Worm (Caenorhabditis elegans) whole organism, L4 larva: ENCODE measurements around the gene lgc-6.
A peak's percentile ranks its signal among the peaks of the same experiment; 100 is the strongest.

ENCODE experiments used
- R02D3.7 ChIP-seq: fragments of 150-350 bp; sonication (generic microtip); optimal IDR thresholded peaks from 3 replicates; lab custom pipeline; 2014; ENCODE audit warnings: missing biosample characterization, missing genetic modification characterization
- T20F7.1 ChIP-seq: fragments of 200-800 bp; sonication (Bioruptor generic); optimal IDR thresholded peaks from 2 replicates; lab custom pipeline; 2018; ENCODE audit warnings: mild to moderate bottlenecking, missing genetic modification characterization, missing compliant biosample characterization
- Y105C5A.15 ChIP-seq: fragments of 200-800 bp; sonication (Bioruptor generic); IDR thresholded peaks from 2 replicates; pipeline ENCODE4 v1.3.6; 2022; ENCODE audit warnings: missing genetic modification characterization, missing compliant biosample characterization
- aha-1 ChIP-seq: fragments of 150-350 bp; peaks from one replicate; lab custom pipeline; 2014; ENCODE audit warnings: missing biosample characterization, missing genetic modification characterization
- aly-2 ChIP-seq: sonication (generic microtip); optimal IDR thresholded peaks from 2 replicates; lab custom pipeline; 2018; ENCODE audit warnings: missing biosample characterization, missing genetic modification characterization
- ceh-28 ChIP-seq: fragments of 150-350 bp; optimal IDR thresholded peaks from 2 replicates; lab custom pipeline; 2014; ENCODE audit warnings: missing biosample characterization, missing genetic modification reagents, missing genetic modification characterization
- ceh-44 ChIP-seq: fragments of 200-800 bp; sonication (Bioruptor generic); IDR thresholded peaks from 2 replicates; pipeline ENCODE4 v1.3.6; 2022; ENCODE audit warnings: missing genetic modification reagents, missing genetic modification characterization, missing compliant biosample characterization
- ces-1 ChIP-seq: fragments of 150-350 bp; sonication (generic microtip); optimal IDR thresholded peaks from 4 replicates; lab custom pipeline; 2014; ENCODE audit warnings: missing biosample characterization, missing genetic modification reagents, missing genetic modification characterization
- cey-2 ChIP-seq: sonication (generic microtip); optimal IDR thresholded peaks from 3 replicates; lab custom pipeline; 2017; ENCODE audit warnings: missing genetic modification characterization, mild to moderate bottlenecking, missing compliant biosample characterization, antibody characterized with exemption, borderline replicate concordance; ENCODE audit not compliant: insufficient read depth
- daf-12 ChIP-seq: fragments of 150-350 bp; optimal IDR thresholded peaks from 2 replicates; lab custom pipeline; 2014; ENCODE audit warnings: missing biosample characterization, missing genetic modification reagents, missing genetic modification characterization
- daf-16 ChIP-seq, 3 experiments: sonication (generic microtip); optimal IDR thresholded peaks; 2 replicates each; lab custom pipeline; 2016 to 2017; ENCODE audit warnings: missing genetic modification characterization in 3 of 3, missing genetic modification reagents in 3 of 3, mild to moderate bottlenecking in 2 of 3, missing compliant biosample characterization in 2 of 3, missing biosample characterization in 1 of 3, moderate library complexity in 1 of 3
- daf-8 ChIP-seq: fragments of 200-800 bp; sonication (Bioruptor generic); IDR thresholded peaks from 2 replicates; pipeline ENCODE4 v1.3.6; 2022; ENCODE audit warnings: missing genetic modification characterization, missing compliant biosample characterization
- egl-43 ChIP-seq: fragments of 200-800 bp; sonication (Bioruptor generic); IDR thresholded peaks from 2 replicates; pipeline ENCODE4 v1.3.6; 2022; ENCODE audit warnings: missing genetic modification reagents, missing genetic modification characterization, missing compliant biosample characterization
- hif-1 ChIP-seq, 2 experiments: sonication (generic microtip); optimal IDR thresholded peaks; 2 replicates each; lab custom pipeline; 2016 to 2017; ENCODE audit warnings: missing compliant biosample characterization in 2 of 2, missing genetic modification characterization in 2 of 2, missing genetic modification reagents in 2 of 2, missing genotype in 2 of 2, mild to moderate bottlenecking in 1 of 2
- hlh-30 ChIP-seq: sonication (generic microtip); optimal IDR thresholded peaks from 2 replicates; lab custom pipeline; 2017; ENCODE audit warnings: antibody characterized with exemption, mild to moderate bottlenecking, missing genetic modification characterization, missing compliant biosample characterization; ENCODE audit not compliant: insufficient read depth
- jun-1 ChIP-seq: fragments of 150-350 bp; optimal IDR thresholded peaks from 2 replicates; lab custom pipeline; 2014; ENCODE audit warnings: missing biosample characterization, missing genetic modification reagents, missing genetic modification characterization
- lim-7 ChIP-seq: fragments of 200-800 bp; sonication (Bioruptor generic); IDR thresholded peaks from 2 replicates; pipeline ENCODE4 v1.3.6; 2022; ENCODE audit warnings: missing genetic modification characterization, missing compliant biosample characterization
- lin-38 ChIP-seq: fragments of 200-800 bp; sonication (Bioruptor generic); IDR thresholded peaks from 2 replicates; pipeline ENCODE4 v1.3.6; 2022; ENCODE audit warnings: missing genetic modification reagents, missing genetic modification characterization, missing compliant biosample characterization
- lir-3 ChIP-seq: sonication (generic microtip); optimal IDR thresholded peaks from 2 replicates; lab custom pipeline; 2016; ENCODE audit warnings: mild to moderate bottlenecking, missing genetic modification characterization, missing compliant biosample characterization
- lsy-2 ChIP-seq, 2 experiments: fragments of 150-350 bp in 1 of 2; sonication (generic microtip) in 1 of 2; optimal IDR thresholded peaks; 2 replicates each; lab custom pipeline; 2014 to 2017; ENCODE audit warnings: missing biosample characterization in 2 of 2, missing genetic modification characterization in 2 of 2
- madf-5 ChIP-seq, 2 experiments: fragments of 200-800 bp; sonication (Bioruptor generic); IDR thresholded peaks; 2 replicates each; pipeline ENCODE4 v1.3.6; 2022; ENCODE audit warnings: missing compliant biosample characterization in 2 of 2, missing genetic modification characterization in 2 of 2
- mdt-29 ChIP-seq: fragments of 200-800 bp; sonication (Bioruptor generic); IDR thresholded peaks from 2 replicates; pipeline ENCODE4 v1.3.6; 2022; ENCODE audit warnings: missing genetic modification reagents, missing genetic modification characterization, missing compliant biosample characterization
- mep-1 ChIP-seq: fragments of 150-350 bp; sonication (generic microtip); optimal IDR thresholded peaks from 3 replicates; lab custom pipeline; 2014; ENCODE audit warnings: missing biosample characterization, missing genetic modification characterization
- mes-2 ChIP-seq: sonication (generic microtip); optimal IDR thresholded peaks from 2 replicates; lab custom pipeline; 2016; ENCODE audit warnings: missing genotype, mild to moderate bottlenecking, missing genetic modification characterization, missing compliant biosample characterization; ENCODE audit not compliant: poor library complexity, severe bottlenecking
- mxl-2 ChIP-seq: fragments of 200-800 bp; sonication (Bioruptor generic); conservative IDR thresholded peaks from 2 replicates; pipeline ENCODE4 v1.3.6; 2022; ENCODE audit warnings: missing genetic modification reagents, missing genetic modification characterization, missing compliant biosample characterization
- mxl-3 ChIP-seq: fragments of 200-800 bp; sonication (Bioruptor generic); optimal IDR thresholded peaks from 2 replicates; lab custom pipeline; 2018; ENCODE audit warnings: mild to moderate bottlenecking, missing genetic modification characterization, missing compliant biosample characterization
- nhr-10 ChIP-seq: fragments of 150-350 bp; optimal IDR thresholded peaks from 2 replicates; lab custom pipeline; 2014; ENCODE audit warnings: missing biosample characterization, missing genetic modification characterization
- nhr-102 ChIP-seq: sonication (generic microtip); optimal IDR thresholded peaks from 2 replicates; lab custom pipeline; 2016; ENCODE audit warnings: mild to moderate bottlenecking, missing genetic modification characterization, moderate library complexity, missing compliant biosample characterization
- nhr-237 ChIP-seq: sonication (generic microtip); optimal IDR thresholded peaks from 2 replicates; lab custom pipeline; 2017; ENCODE audit warnings: missing biosample characterization, missing genetic modification characterization
- nhr-42 ChIP-seq: fragments of 200-800 bp; sonication (Bioruptor generic); IDR thresholded peaks from 2 replicates; pipeline ENCODE4 v1.3.6; 2022; ENCODE audit warnings: missing genetic modification characterization, missing compliant biosample characterization
- nhr-77 ChIP-seq: fragments of 150-350 bp; optimal IDR thresholded peaks from 2 replicates; lab custom pipeline; 2014; ENCODE audit warnings: missing biosample characterization, missing genetic modification characterization
- pha-4 ChIP-seq, 2 experiments: fragments of 150-350 bp in 1 of 2; fragments of 200-800 bp in 1 of 2; sonication (Bioruptor generic) in 1 of 2; IDR thresholded peaks in 1 of 2; optimal IDR thresholded peaks in 1 of 2; 2 replicates each; pipeline versions ENCODE4 v1.3.6 to Lab custom; 2014 to 2022; ENCODE audit warnings: missing genetic modification characterization in 2 of 2, missing genetic modification reagents in 2 of 2, missing biosample characterization in 1 of 2, missing compliant biosample characterization in 1 of 2
- php-3 ChIP-seq: fragments of 200-800 bp; sonication (Bioruptor generic); IDR thresholded peaks from 2 replicates; pipeline ENCODE4 v1.3.6; 2022; ENCODE audit warnings: missing genetic modification reagents, missing genetic modification characterization, missing compliant biosample characterization
- pqm-1 ChIP-seq: sonication (generic microtip); optimal IDR thresholded peaks from 2 replicates; lab custom pipeline; 2017; ENCODE audit warnings: missing biosample characterization, missing genetic modification characterization
- rbr-2 ChIP-seq: sonication (generic microtip); optimal IDR thresholded peaks from 2 replicates; lab custom pipeline; 2016; ENCODE audit warnings: missing genotype, missing genetic modification characterization, missing compliant biosample characterization
- saeg-2 ChIP-seq: fragments of 200-800 bp; sonication (Bioruptor generic); IDR thresholded peaks from 2 replicates; pipeline ENCODE4 v1.3.6; 2022; ENCODE audit warnings: missing genetic modification reagents, missing genetic modification characterization, missing compliant biosample characterization
- sdz-12 ChIP-seq: fragments of 200-800 bp; sonication (Bioruptor generic); optimal IDR thresholded peaks from 2 replicates; lab custom pipeline; 2018; ENCODE audit warnings: mild to moderate bottlenecking, missing genetic modification characterization, missing compliant biosample characterization
- skn-1 ChIP-seq: fragments of 150-350 bp; optimal IDR thresholded peaks from 2 replicates; lab custom pipeline; 2014; ENCODE audit warnings: missing biosample characterization, missing genetic modification characterization
- snpc-1.2 ChIP-seq: fragments of 200-800 bp; sonication (Bioruptor generic); IDR thresholded peaks from 2 replicates; pipeline ENCODE4 v1.3.6; 2022; ENCODE audit warnings: missing genetic modification reagents, missing genetic modification characterization, missing compliant biosample characterization
- snpc-4 ChIP-seq: fragments of 150-350 bp; optimal IDR thresholded peaks from 2 replicates; lab custom pipeline; 2014; ENCODE audit warnings: missing biosample characterization, missing genetic modification characterization
- unc-62 ChIP-seq, 3 experiments: fragments of 150-350 bp in 1 of 3; sonication (generic microtip); optimal IDR thresholded peaks in 2 of 3; peaks in 1 of 3; 1 replicate in 1 of 3; 2 replicates in 2 of 3; lab custom pipeline; 2014 to 2017; ENCODE audit warnings: missing biosample characterization in 3 of 3, missing genetic modification characterization in 3 of 3, missing genetic modification reagents in 3 of 3, missing genotype in 1 of 3
- vab-7 ChIP-seq: fragments of 200-800 bp; sonication (Bioruptor generic); IDR thresholded peaks from 2 replicates; pipeline ENCODE4 v1.3.6; 2022; ENCODE audit warnings: missing genetic modification reagents, missing genetic modification characterization, missing compliant biosample characterization
- zag-1 ChIP-seq: fragments of 150-350 bp; optimal IDR thresholded peaks from 2 replicates; lab custom pipeline; 2014; ENCODE audit warnings: missing biosample characterization, missing genetic modification characterization
- zfp-3 ChIP-seq: fragments of 200-800 bp; sonication (Bioruptor generic); conservative IDR thresholded peaks from 2 replicates; pipeline ENCODE4 v1.3.6; 2022; ENCODE audit warnings: missing genetic modification reagents, missing genetic modification characterization, missing compliant biosample characterization
- zip-11 ChIP-seq: fragments of 200-800 bp; sonication (Bioruptor generic); IDR thresholded peaks from 2 replicates; pipeline ENCODE4 v1.3.6; 2022; ENCODE audit warnings: missing genetic modification characterization, missing compliant biosample characterization
- ztf-11 ChIP-seq: fragments of 150-350 bp; optimal IDR thresholded peaks from 2 replicates; lab custom pipeline; 2014; ENCODE audit warnings: missing biosample characterization, missing genetic modification characterization

lgc-6 gene

DNA sequence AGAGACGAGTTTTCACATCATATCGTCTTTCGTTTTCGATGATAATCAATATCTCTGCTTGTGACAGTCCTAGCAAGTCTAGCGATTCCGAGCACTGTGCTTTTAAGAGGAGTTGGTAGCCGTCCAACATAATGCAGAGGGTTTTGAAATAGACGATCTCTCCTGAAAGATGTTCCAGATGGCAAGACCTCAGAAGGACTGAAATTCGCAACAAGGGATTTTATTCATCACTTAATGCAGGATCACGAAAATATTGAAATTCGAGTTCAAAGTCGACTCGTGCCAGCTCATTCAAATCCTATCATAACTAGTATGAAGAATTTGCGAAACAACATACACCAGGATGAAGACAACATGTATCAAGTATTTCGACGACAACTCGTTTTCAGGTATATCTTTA lies 37.8 kb downstream of the lgc-6 start, which contains the start of gene D2096.7 (continued):
- TF ChIP-seq zfp-3, result 0 out of 2 replicates have a peak, but pooled peaks have one; percentile 36
- TF ChIP-seq zag-1, result no peak
- TF ChIP-seq lim-7 (GFP tag; lab: Robert Waterston, UW), result peak; percentile 66; the same call in 1 of the 2 replicates
- no peak for TF ChIP-seq pqm-1 (tag; lab: Kevin White, UChicago)
- TF ChIP-seq rbr-2 (tag; lab: Kevin White, UChicago), result no peak
- TF ChIP-seq php-3 (GFP tag; lab: Robert Waterston, UW), result no peak
- TF ChIP-seq skn-1 (tag; lab: Kevin White, UChicago), result no peak
- TF ChIP-seq daf-8, result no peak
- peak; percentile 82 for TF ChIP-seq lin-38 (GFP tag; lab: Robert Waterston, UW)
- no peak for TF ChIP-seq lsy-2 (tag; optimal IDR thresholded peaks at IDR 0.05; lab: Kevin White, UChicago)
- TF ChIP-seq lir-3 (tag; lab: Kevin White, UChicago), result no peak
- no peak for TF ChIP-seq aly-2
- no peak for TF ChIP-seq mep-1 (tag; lab: Kevin White, UChicago)
- TF ChIP-seq hlh-30, result no peak
- no peak for TF ChIP-seq ces-1 (GFP tag; lab: Kevin White, UChicago)
- no peak for TF ChIP-seq ceh-28 (tag; lab: Kevin White, UChicago)
- TF ChIP-seq R02D3.7 (tag; lab: Kevin White, UChicago), result no peak

DNA sequence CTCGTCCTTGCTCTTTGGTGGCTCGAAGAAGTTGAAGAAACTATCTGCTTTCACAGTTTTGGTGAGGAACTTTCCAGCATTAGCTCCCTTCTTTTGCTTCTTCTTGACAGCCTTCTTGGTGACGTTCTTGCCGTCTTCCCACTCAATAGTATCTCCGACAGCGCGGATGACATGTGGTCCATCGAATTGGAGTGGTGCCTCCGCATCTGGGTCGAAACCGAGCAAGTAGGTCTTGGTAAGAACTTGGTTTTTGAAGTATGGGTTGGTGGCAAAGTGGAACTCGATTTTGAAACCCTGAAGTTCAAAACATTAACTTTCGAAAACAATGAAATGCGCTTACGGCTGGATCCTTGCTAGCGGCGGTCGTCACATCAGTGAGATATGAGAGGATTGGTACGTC lies 38.5 kb downstream of the lgc-6 start:
- TF ChIP-seq mxl-3 (GFP tag; lab: Kevin White, UChicago) (no peak), daf-16 (GFP tag; optimal IDR thresholded peaks at IDR 0.05; lab: Kevin White, UChicago) (no peak), daf-16 (tag; optimal IDR thresholded peaks at IDR 0.05; lab: Kevin White, UChicago) (no peak), madf-5 (GFP tag; IDR thresholded peaks at IDR 0.05; lab: Robert Waterston, UW) (no peak), skn-1 (tag; lab: Kevin White, UChicago) (no peak), aha-1 (tag; lab: Kevin White, UChicago) (peak; percentile 62), zfp-3 (no peak), sdz-12 (no peak)

DNA sequence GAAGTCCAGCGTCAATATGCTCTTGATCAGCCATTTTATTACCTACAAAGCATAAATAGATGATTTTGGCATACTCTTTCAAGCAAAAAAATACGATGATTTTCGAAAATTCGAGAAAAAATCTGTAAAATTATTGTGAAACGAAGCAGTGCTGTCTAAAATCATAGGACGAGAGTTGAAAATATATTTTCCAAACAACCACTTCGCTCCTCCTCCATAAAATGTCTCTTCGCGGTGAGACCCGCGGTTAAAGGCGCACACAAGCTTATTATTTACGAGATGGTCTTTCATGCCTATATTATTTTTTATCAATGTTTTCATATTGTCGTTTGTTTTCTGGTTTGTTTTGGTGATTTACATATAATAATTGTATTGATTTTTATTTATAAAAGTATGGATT lies 39.5 kb downstream of the lgc-6 start, which contains the start of gene nap-1:
TSS of gene nap-1 (minus strand) at position 42 of the 400 bp plus-strand sequence.
- TF ChIP-seq mxl-2 (GFP tag; lab: Robert Waterston, UW) (no peak), daf-8 (no peak), ceh-44 (no peak), vab-7 (GFP tag; lab: Robert Waterston, UW) (no peak), mxl-3 (GFP tag; lab: Kevin White, UChicago) (no peak), zag-1 (no peak), unc-62 (GFP tag; optimal IDR thresholded peaks at IDR 0.05 in 1 of 2; lab: Kevin White, UChicago) (peak in 1 of 2 experiments; percentile 20), unc-62 (tag; optimal IDR thresholded peaks at IDR 0.05; lab: Kevin White, UChicago) (no peak), php-3 (GFP tag; lab: Robert Waterston, UW) (no peak), nhr-102 (no peak), pha-4 (GFP tag; IDR thresholded peaks at IDR 0.05; lab: Robert Waterston, UW) (no peak), pha-4 (tag; optimal IDR thresholded peaks at IDR 0.05; lab: Kevin White, UChicago) (peak; percentile 95), nhr-237 (tag; lab: Kevin White, UChicago) (no peak), aha-1 (tag; lab: Kevin White, UChicago) (peak; percentile 39), aly-2 (no peak), ces-1 (GFP tag; lab: Kevin White, UChicago) (no peak), nhr-77 (tag; lab: Kevin White, UChicago) (peak; percentile 83), jun-1 (no peak), cey-2 (tag; lab: Kevin White, UChicago) (no peak), egl-43 (GFP tag; lab: Robert Waterston, UW) (no peak), daf-12 (tag; lab: Kevin White, UChicago) (no peak), snpc-1.2 (GFP tag; lab: Robert Waterston, UW) (no peak), T20F7.1 (GFP tag; lab: Kevin White, UChicago) (peak; percentile 73), ztf-11 (no peak), mdt-29 (GFP tag; lab: Robert Waterston, UW) (no peak), snpc-4 (tag; lab: Kevin White, UChicago) (no peak), mes-2 (no peak), zip-11 (GFP tag; lab: Robert Waterston, UW) (no peak), saeg-2 (GFP tag; lab: Robert Waterston, UW) (no peak), nhr-42 (GFP tag; lab: Robert Waterston, UW) (no peak), nhr-10 (tag; lab: Kevin White, UChicago) (no peak), hif-1 (tag; optimal IDR thresholded peaks at IDR 0.05; lab: Kevin White, UChicago) (peak in 1 of 2 experiments; percentile 40), Y105C5A.15 (GFP tag; lab: Robert Waterston, UW) (no peak)
